Worm (Caenorhabditis elegans) whole organism, L4 larva: ENCODE data around the gene gpa-18.

Source experiments
- F26F4.8 ChIP-seq: fragments of 200-800 bp; sonication (Bioruptor generic); conservative IDR thresholded peaks from 2 replicates; pipeline ENCODE4 v1.3.6; 2022; ENCODE audit warnings: missing genetic modification characterization, missing compliant biosample characterization
- F44E2.7 ChIP-seq: fragments of 200-800 bp; sonication (Bioruptor generic); IDR thresholded peaks from 2 replicates; pipeline ENCODE4 v2.1.2; 2022; ENCODE audit warnings: missing genetic modification characterization, missing compliant biosample characterization
- R02D3.7 ChIP-seq: fragments of 150-350 bp; sonication (generic microtip); optimal IDR thresholded peaks from 3 replicates; lab custom pipeline; 2014; ENCODE audit warnings: missing biosample characterization, missing genetic modification characterization
- T20F7.1 ChIP-seq: fragments of 200-800 bp; sonication (Bioruptor generic); optimal IDR thresholded peaks from 2 replicates; lab custom pipeline; 2018; ENCODE audit warnings: mild to moderate bottlenecking, missing genetic modification characterization, missing compliant biosample characterization
- Y48G9A.11 ChIP-seq: fragments of 200-800 bp; sonication (Bioruptor generic); IDR thresholded peaks from 2 replicates; pipeline ENCODE4 v1.3.6; 2022; ENCODE audit warnings: missing genetic modification reagents, missing genetic modification characterization, missing compliant biosample characterization
- ZK546.5 ChIP-seq, 2 experiments: sonication (generic microtip); optimal IDR thresholded peaks; 2 replicates each; lab custom pipeline; 2017; ENCODE audit warnings: missing biosample characterization in 2 of 2, missing genetic modification characterization in 2 of 2
- aha-1 ChIP-seq: fragments of 150-350 bp; peaks from one replicate; lab custom pipeline; 2014; ENCODE audit warnings: missing biosample characterization, missing genetic modification characterization
- attf-4 ChIP-seq: sonication (generic microtip); optimal IDR thresholded peaks from 3 replicates; lab custom pipeline; 2017; ENCODE audit warnings: missing biosample characterization, missing genetic modification characterization
- ceh-32 ChIP-seq: sonication (generic microtip); optimal IDR thresholded peaks from 2 replicates; lab custom pipeline; 2016; ENCODE audit warnings: mild to moderate bottlenecking, missing genetic modification characterization, missing compliant biosample characterization; ENCODE audit not compliant: poor library complexity
- ceh-62 ChIP-seq: sonication (generic microtip); optimal IDR thresholded peaks from 2 replicates; lab custom pipeline; 2017; ENCODE audit warnings: missing biosample characterization, missing genetic modification characterization
- ceh-82 ChIP-seq: sonication (generic microtip); optimal IDR thresholded peaks from 2 replicates; lab custom pipeline; 2017; ENCODE audit warnings: missing biosample characterization, missing genetic modification characterization
- ces-1 ChIP-seq: fragments of 150-350 bp; sonication (generic microtip); optimal IDR thresholded peaks from 4 replicates; lab custom pipeline; 2014; ENCODE audit warnings: missing biosample characterization, missing genetic modification reagents, missing genetic modification characterization
- ctbp-1 ChIP-seq: fragments of 200-800 bp; sonication (Bioruptor generic); IDR thresholded peaks from 2 replicates; pipeline ENCODE4 v1.3.6; 2022; ENCODE audit warnings: missing genetic modification reagents, missing genetic modification characterization, missing compliant biosample characterization
- daf-16 ChIP-seq, 3 experiments: sonication (generic microtip); optimal IDR thresholded peaks; 2 replicates each; lab custom pipeline; 2016 to 2017; ENCODE audit warnings: missing genetic modification characterization in 3 of 3, missing genetic modification reagents in 3 of 3, mild to moderate bottlenecking in 2 of 3, missing compliant biosample characterization in 2 of 3, missing biosample characterization in 1 of 3, moderate library complexity in 1 of 3
- daf-19 ChIP-seq: fragments of 200-800 bp; sonication (Bioruptor generic); conservative IDR thresholded peaks from 2 replicates; pipeline ENCODE4 v1.3.6; 2022; ENCODE audit warnings: missing genetic modification characterization, missing compliant biosample characterization
- dmd-8 ChIP-seq: fragments of 200-800 bp; sonication (Bioruptor generic); IDR thresholded peaks from 2 replicates; pipeline ENCODE4 v1.3.6; 2022; ENCODE audit warnings: missing genetic modification characterization, missing compliant biosample characterization
- egl-43 ChIP-seq: fragments of 200-800 bp; sonication (Bioruptor generic); IDR thresholded peaks from 2 replicates; pipeline ENCODE4 v1.3.6; 2022; ENCODE audit warnings: missing genetic modification reagents, missing genetic modification characterization, missing compliant biosample characterization
- fkh-10 ChIP-seq: fragments of 150-350 bp; optimal IDR thresholded peaks from 2 replicates; lab custom pipeline; 2014; ENCODE audit warnings: missing biosample characterization, missing genetic modification reagents, missing genetic modification characterization
- hif-1 ChIP-seq, 2 experiments: sonication (generic microtip); optimal IDR thresholded peaks; 2 replicates each; lab custom pipeline; 2016 to 2017; ENCODE audit warnings: missing compliant biosample characterization in 2 of 2, missing genetic modification characterization in 2 of 2, missing genetic modification reagents in 2 of 2, missing genotype in 2 of 2, mild to moderate bottlenecking in 1 of 2
- hlh-30 ChIP-seq: sonication (generic microtip); optimal IDR thresholded peaks from 2 replicates; lab custom pipeline; 2017; ENCODE audit warnings: antibody characterized with exemption, mild to moderate bottlenecking, missing genetic modification characterization, missing compliant biosample characterization; ENCODE audit not compliant: insufficient read depth
- hmg-1.1 ChIP-seq: fragments of 200-800 bp; sonication (Bioruptor generic); IDR thresholded peaks from 2 replicates; pipeline ENCODE4 v1.3.6; 2022; ENCODE audit warnings: missing genetic modification reagents, missing genetic modification characterization, missing compliant biosample characterization
- lim-7 ChIP-seq: fragments of 200-800 bp; sonication (Bioruptor generic); IDR thresholded peaks from 2 replicates; pipeline ENCODE4 v1.3.6; 2022; ENCODE audit warnings: missing genetic modification characterization, missing compliant biosample characterization
- lin-1 ChIP-seq: fragments of 200-800 bp; sonication (Bioruptor generic); IDR thresholded peaks from 2 replicates; pipeline ENCODE4 v1.3.6; 2022; ENCODE audit warnings: missing genetic modification reagents, missing genetic modification characterization, missing compliant biosample characterization
- lin-13 ChIP-seq: fragments of 150-350 bp; optimal IDR thresholded peaks from 2 replicates; lab custom pipeline; 2014; ENCODE audit warnings: missing biosample characterization, missing genetic modification reagents, missing genetic modification characterization
- lin-29 ChIP-seq: fragments of 200-800 bp; sonication (Bioruptor generic); IDR thresholded peaks from 2 replicates; pipeline ENCODE4 v1.3.6; 2022; ENCODE audit warnings: missing genetic modification reagents, missing genetic modification characterization, missing compliant biosample characterization
- lin-38 ChIP-seq: fragments of 200-800 bp; sonication (Bioruptor generic); IDR thresholded peaks from 2 replicates; pipeline ENCODE4 v1.3.6; 2022; ENCODE audit warnings: missing genetic modification reagents, missing genetic modification characterization, missing compliant biosample characterization
- lin-39 ChIP-seq: fragments of 150-350 bp; optimal IDR thresholded peaks from 2 replicates; lab custom pipeline; 2014; ENCODE audit warnings: missing biosample characterization, missing genetic modification reagents, missing genetic modification characterization
- lsy-2 ChIP-seq, 2 experiments: fragments of 150-350 bp in 1 of 2; sonication (generic microtip) in 1 of 2; optimal IDR thresholded peaks; 2 replicates each; lab custom pipeline; 2014 to 2017; ENCODE audit warnings: missing biosample characterization in 2 of 2, missing genetic modification characterization in 2 of 2
- mdt-29 ChIP-seq: fragments of 200-800 bp; sonication (Bioruptor generic); IDR thresholded peaks from 2 replicates; pipeline ENCODE4 v1.3.6; 2022; ENCODE audit warnings: missing genetic modification reagents, missing genetic modification characterization, missing compliant biosample characterization
- mep-1 ChIP-seq: fragments of 150-350 bp; sonication (generic microtip); optimal IDR thresholded peaks from 3 replicates; lab custom pipeline; 2014; ENCODE audit warnings: missing biosample characterization, missing genetic modification characterization
- mes-2 ChIP-seq: sonication (generic microtip); optimal IDR thresholded peaks from 2 replicates; lab custom pipeline; 2016; ENCODE audit warnings: missing genotype, mild to moderate bottlenecking, missing genetic modification characterization, missing compliant biosample characterization; ENCODE audit not compliant: poor library complexity, severe bottlenecking
- nhr-102 ChIP-seq: sonication (generic microtip); optimal IDR thresholded peaks from 2 replicates; lab custom pipeline; 2016; ENCODE audit warnings: mild to moderate bottlenecking, missing genetic modification characterization, moderate library complexity, missing compliant biosample characterization
- nhr-111 ChIP-seq: fragments of 200-800 bp; sonication (Bioruptor generic); optimal IDR thresholded peaks from 2 replicates; lab custom pipeline; 2018; ENCODE audit warnings: mild to moderate bottlenecking, missing genetic modification characterization, missing compliant biosample characterization
- nhr-25 ChIP-seq: sonication (generic microtip); optimal IDR thresholded peaks from 2 replicates; lab custom pipeline; 2017; ENCODE audit warnings: missing genetic modification characterization, mild to moderate bottlenecking, missing compliant biosample characterization, antibody characterized with exemption, moderate library complexity, borderline replicate concordance; ENCODE audit not compliant: insufficient read depth
- nhr-41 ChIP-seq: fragments of 200-800 bp; sonication (Bioruptor generic); IDR thresholded peaks from 2 replicates; pipeline ENCODE4 v1.3.6; 2022; ENCODE audit warnings: missing genetic modification reagents, missing genetic modification characterization, missing compliant biosample characterization
- nhr-42 ChIP-seq: fragments of 200-800 bp; sonication (Bioruptor generic); IDR thresholded peaks from 2 replicates; pipeline ENCODE4 v1.3.6; 2022; ENCODE audit warnings: missing genetic modification characterization, missing compliant biosample characterization
- nhr-76 ChIP-seq: fragments of 150-350 bp; optimal IDR thresholded peaks from 2 replicates; lab custom pipeline; 2014; ENCODE audit warnings: missing biosample characterization, missing genetic modification characterization
- pha-4 ChIP-seq, 2 experiments: fragments of 150-350 bp in 1 of 2; fragments of 200-800 bp in 1 of 2; sonication (Bioruptor generic) in 1 of 2; IDR thresholded peaks in 1 of 2; optimal IDR thresholded peaks in 1 of 2; 2 replicates each; pipeline versions ENCODE4 v1.3.6 to Lab custom; 2014 to 2022; ENCODE audit warnings: missing genetic modification characterization in 2 of 2, missing genetic modification reagents in 2 of 2, missing biosample characterization in 1 of 2, missing compliant biosample characterization in 1 of 2
- php-3 ChIP-seq: fragments of 200-800 bp; sonication (Bioruptor generic); IDR thresholded peaks from 2 replicates; pipeline ENCODE4 v1.3.6; 2022; ENCODE audit warnings: missing genetic modification reagents, missing genetic modification characterization, missing compliant biosample characterization
- rbr-2 ChIP-seq: sonication (generic microtip); optimal IDR thresholded peaks from 2 replicates; lab custom pipeline; 2016; ENCODE audit warnings: missing genotype, missing genetic modification characterization, missing compliant biosample characterization
- set-16 ChIP-seq: fragments of 200-800 bp; sonication (Bioruptor generic); IDR thresholded peaks from 2 replicates; pipeline ENCODE4 v1.3.6; 2022; ENCODE audit warnings: missing genetic modification reagents, missing genetic modification characterization, missing compliant biosample characterization
- skn-1 ChIP-seq: fragments of 150-350 bp; optimal IDR thresholded peaks from 2 replicates; lab custom pipeline; 2014; ENCODE audit warnings: missing biosample characterization, missing genetic modification characterization
- snpc-1.2 ChIP-seq: fragments of 200-800 bp; sonication (Bioruptor generic); IDR thresholded peaks from 2 replicates; pipeline ENCODE4 v1.3.6; 2022; ENCODE audit warnings: missing genetic modification reagents, missing genetic modification characterization, missing compliant biosample characterization
- spr-1 ChIP-seq: sonication (generic microtip); optimal IDR thresholded peaks from 2 replicates; lab custom pipeline; 2016; ENCODE audit warnings: mild to moderate bottlenecking, missing genetic modification characterization, missing compliant biosample characterization
- tag-97 ChIP-seq: fragments of 200-800 bp; sonication (Bioruptor generic); IDR thresholded peaks from 2 replicates; pipeline ENCODE4 v1.3.6; 2022; ENCODE audit warnings: missing genetic modification characterization, missing compliant biosample characterization
- zfp-2 ChIP-seq: sonication (generic microtip); optimal IDR thresholded peaks from 2 replicates; lab custom pipeline; 2016; ENCODE audit warnings: mild to moderate bottlenecking, missing genetic modification characterization, missing compliant biosample characterization

gpa-18 gene

DNA sequence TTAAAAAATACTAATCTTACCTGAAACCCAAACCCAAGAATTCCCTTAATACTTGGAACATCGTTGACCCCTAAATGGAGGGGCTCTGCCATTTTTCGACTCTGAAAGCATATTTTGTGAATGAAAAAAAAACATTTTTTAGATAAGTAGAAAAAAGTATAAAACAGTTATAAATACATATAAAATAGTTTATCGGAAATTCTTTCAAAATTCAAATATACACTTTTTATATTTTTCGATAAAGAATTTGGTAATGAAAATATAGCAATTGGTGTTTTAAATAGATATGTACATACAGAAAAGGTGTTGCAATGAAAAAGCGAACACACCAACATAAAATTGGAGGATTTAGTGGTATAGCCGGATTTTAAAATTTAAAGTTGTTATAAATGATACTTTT lies 19.7 kb upstream of the gpa-18 start, which contains the start of gene Y59E9AL.4:
Gene Y59E9AL.4 (minus strand): TSS at position 101 of the 400 bp plus-strand sequence.
- no peak for TF ChIP-seq F26F4.8
- no peak for TF ChIP-seq nhr-42 (GFP tag; lab: Robert Waterston, UW)
- TF ChIP-seq nhr-25 (tag; lab: Kevin White, UChicago), result no peak

DNA sequence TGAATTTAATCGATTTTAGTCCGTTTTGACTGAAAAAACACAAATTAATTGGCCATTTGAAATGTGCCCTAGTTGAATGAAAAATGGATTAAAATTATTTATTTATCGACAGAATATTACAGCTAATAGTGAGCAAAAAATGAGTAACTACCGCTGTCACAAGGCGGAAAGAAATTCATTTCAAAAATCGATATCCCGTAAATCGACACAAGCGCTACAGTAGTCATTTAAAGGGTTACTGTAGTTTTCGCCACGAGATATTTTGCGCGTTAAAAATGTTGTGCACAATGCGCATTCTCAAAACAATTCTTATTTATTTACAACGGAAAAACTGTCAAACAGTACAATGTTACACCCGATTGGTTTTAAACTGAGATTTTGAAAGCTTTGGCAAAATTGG lies 15.2 kb upstream of the gpa-18 start:
- TF ChIP-seq T20F7.1 (GFP tag; lab: Kevin White, UChicago), result no peak
- no peak for TF ChIP-seq rbr-2 (tag; lab: Kevin White, UChicago)
- no peak for TF ChIP-seq lin-1 (GFP tag; lab: Robert Waterston, UW)
- no peak for TF ChIP-seq Y48G9A.11 (GFP tag; lab: Robert Waterston, UW)
- TF ChIP-seq daf-16 (GFP tag; optimal IDR thresholded peaks at IDR 0.05; lab: Kevin White, UChicago), result no peak
- TF ChIP-seq daf-16 (tag; optimal IDR thresholded peaks at IDR 0.05; lab: Kevin White, UChicago), result no peak
- no peak for TF ChIP-seq mes-2 (tag; lab: Kevin White, UChicago)
- TF ChIP-seq php-3 (GFP tag; lab: Robert Waterston, UW), result no peak
- TF ChIP-seq lsy-2 (tag; optimal IDR thresholded peaks at IDR 0.05; lab: Kevin White, UChicago), result peak in 1 of 2 experiments; percentile 8
- TF ChIP-seq attf-4 (tag; lab: Kevin White, UChicago), result no peak
- TF ChIP-seq daf-19 (GFP tag; lab: Robert Waterston, UW), result no peak
- peak; percentile 5 for TF ChIP-seq mep-1 (tag; lab: Kevin White, UChicago)
- TF ChIP-seq tag-97 (GFP tag; lab: Robert Waterston, UW), result no peak
- TF ChIP-seq snpc-1.2 (GFP tag; lab: Robert Waterston, UW), result 0 out of 2 replicates have a peak, but pooled peaks have one; percentile 43
- no peak for TF ChIP-seq nhr-76
- no peak for TF ChIP-seq ces-1 (GFP tag; lab: Kevin White, UChicago)
- TF ChIP-seq nhr-25 (tag; lab: Kevin White, UChicago), result no peak
- no peak for TF ChIP-seq hmg-1.1 (GFP tag; lab: Robert Waterston, UW)
- TF ChIP-seq pha-4 (GFP tag; IDR thresholded peaks at IDR 0.05; lab: Robert Waterston, UW), result no peak
- TF ChIP-seq pha-4 (tag; optimal IDR thresholded peaks at IDR 0.05; lab: Kevin White, UChicago), result no peak
- no peak for TF ChIP-seq lim-7
- TF ChIP-seq hif-1 (tag; optimal IDR thresholded peaks at IDR 0.05; lab: Kevin White, UChicago), result no peak
- no peak for TF ChIP-seq nhr-111 (GFP tag; lab: Kevin White, UChicago)
- no peak for TF ChIP-seq lin-13 (GFP tag; lab: Kevin White, UChicago)
- no peak for TF ChIP-seq lin-39 (tag; lab: Kevin White, UChicago)
- no peak for TF ChIP-seq lin-29 (GFP tag; lab: Robert Waterston, UW)
- no peak for TF ChIP-seq mdt-29 (GFP tag; lab: Robert Waterston, UW)
- TF ChIP-seq aha-1 (tag; lab: Kevin White, UChicago), result peak; percentile 53
- peak; percentile 9 for TF ChIP-seq R02D3.7 (tag; lab: Kevin White, UChicago)
- TF ChIP-seq lin-38, result peak; percentile 41

DNA sequence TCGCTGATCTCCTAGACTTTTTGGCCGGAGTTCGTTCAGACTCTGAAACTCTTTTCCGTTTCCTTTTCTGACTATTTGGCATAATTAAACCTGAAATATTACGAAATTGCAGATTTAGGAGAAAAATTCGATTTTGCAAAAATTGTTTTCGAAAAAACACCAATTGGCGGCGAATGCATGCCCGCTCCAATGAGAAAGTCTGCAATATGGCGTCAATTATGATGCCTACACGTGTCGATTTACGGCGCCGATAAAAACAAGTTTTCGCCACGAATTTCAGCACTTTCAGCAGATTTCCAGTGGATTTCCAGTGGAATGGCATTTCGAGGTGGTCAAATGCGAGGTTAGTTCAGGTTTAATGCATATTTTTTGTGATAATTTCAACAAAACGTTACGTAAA lies 14.0 kb upstream of the gpa-18 start, which contains the start of the genes Y59E9AL.36 and nbet-1:
Gene Y59E9AL.36 (minus strand): TSS at position 92 of the 400 bp plus-strand sequence.
Gene nbet-1 (plus strand): TSS at position 112 of the 400 bp plus-strand sequence.
- no peak for TF ChIP-seq ceh-32 (tag; lab: Kevin White, UChicago)
- TF ChIP-seq tag-97 (GFP tag; lab: Robert Waterston, UW), result no peak
- TF ChIP-seq egl-43 (GFP tag; lab: Robert Waterston, UW), result no peak
- TF ChIP-seq ceh-62 (tag; lab: Kevin White, UChicago), result no peak
- no peak for TF ChIP-seq fkh-10 (GFP tag; lab: Kevin White, UChicago)
- TF ChIP-seq ceh-82 (tag; lab: Kevin White, UChicago), result no peak
- peak; percentile 94 for TF ChIP-seq R02D3.7 (tag; lab: Kevin White, UChicago)
- no peak for TF ChIP-seq ctbp-1 (GFP tag; lab: Robert Waterston, UW)
- TF ChIP-seq set-16, result no peak
- no peak for TF ChIP-seq ZK546.5 (tag; optimal IDR thresholded peaks at IDR 0.05; lab: Kevin White, UChicago)
- peak; percentile 27; the same call in 1 of the 2 replicates for TF ChIP-seq pha-4 (GFP tag; IDR thresholded peaks at IDR 0.05; lab: Robert Waterston, UW)
- peak; percentile 7 for TF ChIP-seq pha-4 (tag; optimal IDR thresholded peaks at IDR 0.05; lab: Kevin White, UChicago)
- TF ChIP-seq hlh-30, result peak; percentile 66
- TF ChIP-seq skn-1 (tag; lab: Kevin White, UChicago), result no peak
- TF ChIP-seq dmd-8, result no peak
- TF ChIP-seq zfp-2 (tag; lab: Kevin White, UChicago), result no peak
- TF ChIP-seq ces-1 (GFP tag; lab: Kevin White, UChicago), result peak; percentile 15
- TF ChIP-seq nhr-102 (tag; lab: Kevin White, UChicago), result peak; percentile 5
- TF ChIP-seq spr-1 (tag; lab: Kevin White, UChicago), result no peak
- no peak for TF ChIP-seq nhr-111 (GFP tag; lab: Kevin White, UChicago)
- TF ChIP-seq nhr-41 (GFP tag; lab: Robert Waterston, UW), result no peak
- TF ChIP-seq F44E2.7 (GFP tag; lab: Robert Waterston, UW), result no peak
